Worm (Caenorhabditis elegans) whole organism, L1 larva: ENCODE results near the gene T03D3.5.

Experiments used
- C34B4.2 ChIP-seq: sonication (generic microtip); optimal IDR thresholded peaks from 2 replicates; lab custom pipeline; 2017; ENCODE audit warnings: mild to moderate bottlenecking, missing genetic modification characterization, missing compliant biosample characterization
- Y116A8C.19 ChIP-seq: sonication (generic microtip); optimal IDR thresholded peaks from 2 replicates; lab custom pipeline; 2016; ENCODE audit warnings: missing compliant biosample characterization, missing genetic modification characterization, borderline replicate concordance
- alr-1 ChIP-seq: fragments of 200-800 bp; sonication (Bioruptor generic); optimal IDR thresholded peaks from 2 replicates; lab custom pipeline; 2018; ENCODE audit warnings: borderline replicate concordance, mild to moderate bottlenecking, missing genetic modification characterization, missing compliant biosample characterization
- blmp-1 ChIP-seq: fragments of 150-350 bp; optimal IDR thresholded peaks from 2 replicates; lab custom pipeline; 2014; ENCODE audit warnings: missing biosample characterization, missing genetic modification characterization
- ceh-63 ChIP-seq: fragments of 200-800 bp; sonication (Bioruptor generic); optimal IDR thresholded peaks from 2 replicates; lab custom pipeline; 2018; ENCODE audit warnings: mild to moderate bottlenecking, missing genetic modification characterization, missing compliant biosample characterization
- ceh-88 ChIP-seq: fragments of 200-800 bp; sonication (Bioruptor generic); IDR thresholded peaks from 2 replicates; pipeline ENCODE4 v1.3.6; 2022; ENCODE audit warnings: missing genetic modification characterization, missing compliant biosample characterization
- ceh-90 ChIP-seq: sonication (generic microtip); optimal IDR thresholded peaks from 2 replicates; lab custom pipeline; 2016; ENCODE audit warnings: missing genetic modification characterization, missing compliant biosample characterization
- efl-1 ChIP-seq, 4 experiments: fragments of 150-350 bp; optimal IDR thresholded peaks in 3 of 4; peaks in 1 of 4; 1 replicate in 1 of 4; 2 replicates in 3 of 4; lab custom pipeline; 2014; ENCODE audit warnings: missing biosample characterization in 2 of 4, missing genetic modification characterization in 2 of 4, missing genetic modification reagents in 2 of 4
- efl-3 ChIP-seq: fragments of 200-800 bp; sonication (Bioruptor generic); optimal IDR thresholded peaks from 2 replicates; lab custom pipeline; 2018; ENCODE audit warnings: mild to moderate bottlenecking, missing genetic modification characterization, missing compliant biosample characterization
- egl-27 ChIP-seq, 2 experiments: fragments of 150-350 bp in 1 of 2; sonication (generic microtip); optimal IDR thresholded peaks; 3 replicates each; lab custom pipeline; 2017 to 2018; ENCODE audit warnings: missing biosample characterization in 2 of 2, missing genetic modification characterization in 2 of 2, missing genetic modification reagents in 2 of 2
- elt-3 ChIP-seq, 6 experiments: fragments of 150-350 bp in 1 of 6; sonication (generic microtip); optimal IDR thresholded peaks; 2 replicates each; lab custom pipeline; 2017 to 2018; ENCODE audit warnings: missing biosample characterization in 6 of 6, missing genetic modification characterization in 6 of 6, inconsistent platforms in 1 of 6
- ets-5 ChIP-seq: fragments of 200-800 bp; sonication (Bioruptor generic); IDR thresholded peaks from 2 replicates; pipeline ENCODE4 v1.3.6; 2022; ENCODE audit warnings: missing genetic modification characterization, missing compliant biosample characterization
- hlh-4 ChIP-seq: sonication (generic microtip); optimal IDR thresholded peaks from 2 replicates; lab custom pipeline; 2016; ENCODE audit warnings: mild to moderate bottlenecking, missing genetic modification characterization, missing compliant biosample characterization
- hpl-2 ChIP-seq: fragments of 150-350 bp; optimal IDR thresholded peaks from 2 replicates; lab custom pipeline; 2014; ENCODE audit warnings: missing biosample characterization, missing genetic modification reagents, missing genetic modification characterization
- irx-1 ChIP-seq: sonication (generic microtip); optimal IDR thresholded peaks from 2 replicates; lab custom pipeline; 2016; ENCODE audit warnings: missing genetic modification characterization, missing compliant biosample characterization
- lin-13 ChIP-seq: fragments of 150-350 bp; optimal IDR thresholded peaks from 2 replicates; lab custom pipeline; 2014; ENCODE audit warnings: missing biosample characterization, missing genetic modification reagents, missing genetic modification characterization
- lin-14 ChIP-seq: fragments of 200-800 bp; sonication (Bioruptor generic); optimal IDR thresholded peaks from 2 replicates; lab custom pipeline; 2018; ENCODE audit warnings: mild to moderate bottlenecking, missing genetic modification characterization, moderate library complexity, missing compliant biosample characterization
- lin-15B ChIP-seq: fragments of 150-350 bp; sonication (generic microtip); optimal IDR thresholded peaks from 3 replicates; lab custom pipeline; 2014; ENCODE audit warnings: missing biosample characterization, missing genetic modification characterization
- lin-39 ChIP-seq: fragments of 150-350 bp; optimal IDR thresholded peaks from 2 replicates; lab custom pipeline; 2014; ENCODE audit warnings: missing biosample characterization, missing genetic modification reagents, missing genetic modification characterization
- lir-3 ChIP-seq: sonication (generic microtip); optimal IDR thresholded peaks from 2 replicates; lab custom pipeline; 2016; ENCODE audit warnings: mild to moderate bottlenecking, missing genetic modification characterization, moderate library complexity, missing compliant biosample characterization; ENCODE audit not compliant: poor library complexity
- lsy-2 ChIP-seq, 2 experiments: fragments of 150-350 bp; optimal IDR thresholded peaks; 2 replicates each; lab custom pipeline; 2014; ENCODE audit warnings: missing biosample characterization in 2 of 2, missing genetic modification characterization in 2 of 2
- mdl-1 ChIP-seq, 2 experiments: fragments of 150-350 bp; optimal IDR thresholded peaks; 2 replicates each; lab custom pipeline; 2014 to 2017; ENCODE audit warnings: missing biosample characterization in 2 of 2, missing genetic modification characterization in 2 of 2, inconsistent platforms in 1 of 2
- mef-2 ChIP-seq: fragments of 150-350 bp; optimal IDR thresholded peaks from 2 replicates; lab custom pipeline; 2014; ENCODE audit warnings: missing biosample characterization, missing genetic modification characterization
- mep-1 ChIP-seq: fragments of 150-350 bp; optimal IDR thresholded peaks from 2 replicates; lab custom pipeline; 2014; ENCODE audit warnings: missing biosample characterization, missing genetic modification characterization
- nhr-12 ChIP-seq: sonication (generic microtip); optimal IDR thresholded peaks from 2 replicates; lab custom pipeline; 2017; ENCODE audit warnings: missing biosample characterization, missing genetic modification characterization
- nhr-237 ChIP-seq: fragments of 150-350 bp; optimal IDR thresholded peaks from 2 replicates; lab custom pipeline; 2014; ENCODE audit warnings: missing biosample characterization, missing genetic modification characterization
- nhr-28 ChIP-seq: fragments of 150-350 bp; optimal IDR thresholded peaks from 2 replicates; lab custom pipeline; 2014; ENCODE audit warnings: missing biosample characterization, missing genetic modification characterization
- nhr-71 ChIP-seq: sonication (generic microtip); optimal IDR thresholded peaks from 2 replicates; lab custom pipeline; 2016; ENCODE audit warnings: mild to moderate bottlenecking, missing genetic modification characterization, moderate library complexity, missing compliant biosample characterization
- nhr-77 ChIP-seq: fragments of 150-350 bp; optimal IDR thresholded peaks from 2 replicates; lab custom pipeline; 2014; ENCODE audit warnings: missing biosample characterization, missing genetic modification characterization
- nhr-84 ChIP-seq: sonication (generic microtip); optimal IDR thresholded peaks from 2 replicates; lab custom pipeline; 2017; ENCODE audit warnings: missing biosample characterization, missing genetic modification characterization
- nhr-85 ChIP-seq: sonication (generic microtip); peaks from one replicate; lab custom pipeline; 2016; ENCODE audit warnings: missing genetic modification characterization, inconsistent platforms, missing compliant biosample characterization
- pag-3 ChIP-seq: sonication (generic microtip); optimal IDR thresholded peaks from 2 replicates; lab custom pipeline; 2017; ENCODE audit warnings: missing genetic modification characterization, mild to moderate bottlenecking, missing compliant biosample characterization, antibody characterized with exemption, borderline replicate concordance; ENCODE audit not compliant: insufficient read depth
- snpc-4 ChIP-seq: fragments of 150-350 bp; optimal IDR thresholded peaks from 2 replicates; lab custom pipeline; 2014; ENCODE audit warnings: missing biosample characterization, missing genetic modification characterization
- sptf-1 ChIP-seq: fragments of 150-350 bp; optimal IDR thresholded peaks from 2 replicates; lab custom pipeline; 2014; ENCODE audit warnings: missing biosample characterization, missing genetic modification characterization
- swsn-7 ChIP-seq: sonication (generic microtip); optimal IDR thresholded peaks from 2 replicates; lab custom pipeline; 2016; ENCODE audit warnings: missing genetic modification characterization, missing compliant biosample characterization
- unc-130 ChIP-seq: fragments of 150-350 bp; optimal IDR thresholded peaks from 2 replicates; lab custom pipeline; 2017; ENCODE audit warnings: missing biosample characterization, missing genetic modification characterization, inconsistent platforms
- unc-30 ChIP-seq: sonication (generic microtip); optimal IDR thresholded peaks from 2 replicates; lab custom pipeline; 2017; ENCODE audit warnings: missing biosample characterization, missing genetic modification characterization
- zip-4 ChIP-seq: fragments of 200-800 bp; sonication (Bioruptor generic); optimal IDR thresholded peaks from 2 replicates; lab custom pipeline; 2018; ENCODE audit warnings: mild to moderate bottlenecking, missing genetic modification characterization, moderate library complexity, missing compliant biosample characterization
- ztf-4 ChIP-seq: fragments of 150-350 bp; optimal IDR thresholded peaks from 2 replicates; lab custom pipeline; 2014; ENCODE audit warnings: missing biosample characterization, missing genetic modification characterization

T03D3.5 gene

ce11 chrV:2832666-2833065 lies 6.0 kb upstream of the T03D3.5 start, which contains the start of gene srj-50:
Gene srj-50, plus strand, starts transcription at chrV:2832966.
- no peak for TF ChIP-seq C34B4.2
- TF ChIP-seq swsn-7 = no peak
- TF ChIP-seq, all 84 proteins: peak for 0

- TF ChIP-seq lsy-2 (tag; optimal IDR thresholded peaks at IDR 0.05; lab: Kevin White, UChicago) (no peak), ceh-90 (no peak), mef-2 (no peak), zip-4 (no peak), blmp-1 (tag; lab: Kevin White, UChicago) (no peak)
These were observed 4.2 kb upstream of the T03D3.5 start, which contains the start of gene srw-2 for ce11 chrV:2830817-2831216. Gene srw-2, plus strand, starts transcription at chrV:2830878.

- TF ChIP-seq egl-27 (tag; optimal IDR thresholded peaks at IDR 0.05; lab: Kevin White, UChicago) (no peak), nhr-237 (no peak)
These were observed 657 bp downstream of the T03D3.5 start for ce11 chrV:2825978-2826377.

- no peak for TF ChIP-seq mdl-1 (tag; optimal IDR thresholded peaks at IDR 0.05; lab: Kevin White, UChicago)
- TF ChIP-seq ztf-4 (tag; lab: Kevin White, UChicago) = no peak
- no peak for TF ChIP-seq ceh-88 (GFP tag; lab: Robert Waterston, UW)
- TF ChIP-seq snpc-4 (tag; lab: Kevin White, UChicago) = peak; percentile 29
- no peak for TF ChIP-seq nhr-237
- TF ChIP-seq lin-13 = no peak
- TF ChIP-seq irx-1 (tag; lab: Kevin White, UChicago) = no peak
- TF ChIP-seq, all 84 proteins: peak for 1
These were observed 4.9 kb downstream of the T03D3.5 start, which contains the start of gene srh-36 for ce11 chrV:2821618-2822272. Gene srh-36, minus strand, starts transcription at chrV:2821668.

ce11 chrV:2818117-2818516 lies 8.5 kb downstream of the T03D3.5 start, which contains the start of gene srt-34:
Gene srt-34, minus strand, starts transcription at chrV:2818217.
- TF ChIP-seq ceh-63 (GFP tag; lab: Kevin White, UChicago) = no peak
- peak; percentile 12 for TF ChIP-seq nhr-85 (tag; lab: Kevin White, UChicago)

ce11 chrV:2815956-2816355 lies 10.7 kb downstream of the T03D3.5 start, which contains the start of gene F54E2.5:
Gene F54E2.5, minus strand, starts transcription at chrV:2816056.
- TF ChIP-seq nhr-28 (tag; lab: Kevin White, UChicago) (no peak), efl-1 (optimal IDR thresholded peaks at IDR 0.05; lab: Kevin White, UChicago) (no peak), efl-1 (GFP tag; optimal IDR thresholded peaks at IDR 0.05 in 1 of 2; lab: Kevin White, UChicago) (peak in 1 of 2 experiments; percentile 2), lir-3 (no peak), Y116A8C.19 (tag; lab: Kevin White, UChicago) (no peak), unc-130 (tag; lab: Kevin White, UChicago) (no peak), swsn-7 (no peak), hlh-4 (tag; lab: Kevin White, UChicago) (peak; percentile 31), lin-14 (GFP tag; lab: Kevin White, UChicago) (no peak)

- TF ChIP-seq nhr-12 (tag; lab: Kevin White, UChicago) (no peak), hpl-2 (GFP tag; lab: Kevin White, UChicago) (no peak), lin-14 (GFP tag; lab: Kevin White, UChicago) (no peak), nhr-84 (tag; lab: Kevin White, UChicago) (no peak), ceh-90 (no peak), nhr-71 (tag; lab: Kevin White, UChicago) (peak; percentile 23), unc-30 (tag; lab: Kevin White, UChicago) (no peak), sptf-1 (tag; lab: Kevin White, UChicago) (no peak), lin-13 (no peak), pag-3 (tag; lab: Kevin White, UChicago) (no peak), hlh-4 (tag; lab: Kevin White, UChicago) (peak; percentile 82), nhr-77 (tag; lab: Kevin White, UChicago) (no peak), lin-39 (tag; lab: Kevin White, UChicago) (no peak), ztf-4 (tag; lab: Kevin White, UChicago) (no peak), lin-15B (tag; lab: Kevin White, UChicago) (no peak), mep-1 (no peak), alr-1 (tag; lab: Kevin White, UChicago) (no peak), ets-5 (GFP tag; lab: Robert Waterston, UW) (no peak), efl-1 (optimal IDR thresholded peaks at IDR 0.05; lab: Kevin White, UChicago) (no peak), efl-1 (GFP tag; optimal IDR thresholded peaks at IDR 0.05 in 1 of 2; lab: Kevin White, UChicago) (peak in 1 of 2 experiments; percentile 85), elt-3 (tag; optimal IDR thresholded peaks at IDR 0.05; lab: Kevin White, UChicago) (no peak), ceh-63 (GFP tag; lab: Kevin White, UChicago) (no peak), nhr-85 (tag; lab: Kevin White, UChicago) (no peak), efl-3 (GFP tag; lab: Kevin White, UChicago) (no peak)
These were observed 12.8 kb downstream of the T03D3.5 start, which contains the start of gene F54E2.9 for ce11 chrV:2813856-2814255. Gene F54E2.9, minus strand, starts transcription at chrV:2813987.
